Fruit fly (Drosophila melanogaster) Kc167 (cell line): ENCODE data around the gene mthl10.

Experiments
- Myc ChIP-seq: fragments of >200 bp; optimal IDR thresholded peaks from 2 replicates; lab custom pipeline; 2017; ENCODE audit warnings: missing external identifiers
- Sin3A ChIP-seq: fragments of >200 bp; optimal IDR thresholded peaks from 2 replicates; lab custom pipeline; 2018; ENCODE audit warnings: missing external identifiers
- h ChIP-seq: fragments of >200 bp; optimal IDR thresholded peaks from 3 replicates; lab custom pipeline; 2018; ENCODE audit warnings: missing external identifiers
- insv ChIP-seq: fragments of >200 bp; optimal IDR thresholded peaks from 3 replicates; lab custom pipeline; 2018; ENCODE audit warnings: missing external identifiers
- psq ChIP-seq: fragments of >200 bp; optimal IDR thresholded peaks from 2 replicates; lab custom pipeline; 2017; ENCODE audit warnings: missing external identifiers
- ttk ChIP-seq: sonication (Bioruptor generic); optimal IDR thresholded peaks from 2 replicates; lab custom pipeline; 2017; ENCODE audit warnings: missing external identifiers

The mthl10 gene

DNA sequence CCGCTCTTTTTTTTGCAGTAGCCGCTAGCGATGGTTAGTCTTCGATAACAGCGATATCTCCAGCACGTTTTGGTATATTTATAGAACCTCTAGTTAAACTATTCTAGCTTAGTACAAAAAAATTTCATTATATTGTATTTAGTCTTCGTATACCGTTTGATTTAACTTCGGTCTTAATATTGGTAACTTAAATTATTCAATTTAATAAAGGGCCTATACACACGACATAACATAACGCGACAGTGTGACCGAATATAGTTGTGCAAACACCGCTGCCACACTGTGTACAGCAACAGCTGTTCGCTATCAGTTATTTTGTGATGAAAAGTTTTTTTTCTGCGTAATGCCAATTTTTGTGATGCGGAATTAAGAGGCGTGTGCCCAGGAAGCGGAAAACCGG, 18.5 kb upstream of the mthl10 start, which contains the start of the genes Cdc5 and CG1233:
TSS of gene Cdc5 (minus strand) at position 183 of the 400 bp plus-strand sequence.
TSS of gene CG1233 (plus strand) at position 272 of the 400 bp plus-strand sequence.
- no peak for TF ChIP-seq psq (lab: Kevin White, UChicago)
- no peak for TF ChIP-seq Myc (lab: Kevin White, UChicago)
- no peak for TF ChIP-seq insv
- no peak for TF ChIP-seq h (lab: Kevin White, UChicago)
- TF ChIP-seq ttk (lab: Kevin White, UChicago) = no peak
- no peak for TF ChIP-seq Sin3A (lab: Kevin White, UChicago)

DNA sequence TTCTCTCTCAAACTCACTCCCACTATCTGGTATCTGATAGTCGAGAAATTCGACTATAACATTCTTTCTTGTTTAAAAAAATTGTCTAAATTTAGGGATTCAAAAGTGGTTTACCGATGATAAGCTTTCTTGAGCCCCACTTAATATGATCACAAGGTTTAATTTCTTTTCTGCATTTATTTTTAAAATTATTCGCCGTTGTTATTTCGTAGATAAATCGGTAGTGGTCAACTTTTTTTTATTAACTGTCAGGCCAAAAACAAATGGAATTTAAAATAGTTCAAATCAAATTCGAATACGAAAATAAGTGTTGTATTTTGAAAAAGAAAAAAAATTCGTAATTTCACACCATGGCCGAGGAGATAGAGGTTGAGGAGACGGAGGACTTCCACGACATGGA, 15.0 kb upstream of the mthl10 start, which contains the start of gene Roc1b:
TSS of gene Roc1b (plus strand) at position 301 of the 400 bp plus-strand sequence.
- TF ChIP-seq Myc (lab: Kevin White, UChicago) = no peak
- TF ChIP-seq ttk (lab: Kevin White, UChicago) = no peak
- no peak for TF ChIP-seq h (lab: Kevin White, UChicago)
- no peak for TF ChIP-seq psq (lab: Kevin White, UChicago)
- no peak for TF ChIP-seq insv
- no peak for TF ChIP-seq Sin3A (lab: Kevin White, UChicago)

DNA sequence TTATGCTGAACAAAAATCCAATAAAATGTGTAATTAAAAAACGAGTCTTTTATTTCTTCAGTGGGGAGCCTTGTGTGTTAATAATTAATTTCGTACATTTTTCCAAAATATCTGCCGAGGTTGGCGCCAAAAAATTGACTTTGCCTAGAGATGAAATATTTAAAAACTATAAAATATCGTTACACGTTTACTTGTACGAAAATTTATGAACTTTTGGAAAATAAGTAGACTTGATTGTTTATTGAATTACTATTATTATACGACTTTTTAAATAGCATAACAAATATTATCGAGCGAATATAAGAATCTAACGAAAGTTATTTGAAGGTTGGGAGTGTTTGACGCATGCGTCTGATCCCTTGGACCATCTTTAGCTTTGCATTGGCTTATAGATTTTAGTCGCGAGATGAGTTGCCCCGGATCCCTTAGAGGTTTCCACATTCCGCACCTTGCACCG, 13.3 kb upstream of the mthl10 start, which contains the start of gene CG1231:
TSS of gene CG1231 (plus strand) at position 407 of the 457 bp plus-strand sequence.
- no peak for TF ChIP-seq psq (lab: Kevin White, UChicago)
- TF ChIP-seq Sin3A (lab: Kevin White, UChicago) = no peak
- TF ChIP-seq insv = no peak
- no peak for TF ChIP-seq ttk (lab: Kevin White, UChicago)
- TF ChIP-seq Myc (lab: Kevin White, UChicago) = no peak
- TF ChIP-seq h (lab: Kevin White, UChicago) = no peak

DNA sequence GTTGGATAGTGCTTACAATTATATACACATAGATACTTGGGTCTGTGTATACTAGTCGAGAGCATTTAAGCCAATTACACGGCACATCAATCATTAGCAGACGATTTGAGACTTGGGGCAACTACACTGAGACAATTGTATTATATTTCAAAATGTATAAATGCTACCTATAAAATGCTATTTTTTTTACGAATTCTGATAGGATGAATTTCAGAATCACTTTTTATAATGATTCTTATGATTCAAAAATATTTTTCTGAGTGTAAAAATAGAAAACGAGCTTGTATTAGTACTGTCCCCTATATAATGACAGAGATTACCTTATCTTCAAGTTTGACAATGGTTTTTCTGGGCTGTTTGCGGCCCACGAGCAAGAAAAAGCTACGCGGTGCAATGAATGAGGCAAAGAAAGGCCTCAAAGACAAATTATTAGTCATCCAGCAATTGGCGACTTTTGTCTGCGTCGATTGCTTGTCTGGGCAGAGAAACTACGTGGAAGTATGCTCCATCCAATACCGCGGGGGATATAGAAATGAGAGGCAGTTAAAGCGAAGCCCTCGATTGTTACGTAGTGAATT, 8.0 kb upstream of the mthl10 start:
- TF ChIP-seq Myc (lab: Kevin White, UChicago) (no peak), insv (no peak), psq (lab: Kevin White, UChicago) (no peak), ttk (lab: Kevin White, UChicago) (no peak), h (lab: Kevin White, UChicago) (no peak), Sin3A (lab: Kevin White, UChicago) (no peak)

DNA sequence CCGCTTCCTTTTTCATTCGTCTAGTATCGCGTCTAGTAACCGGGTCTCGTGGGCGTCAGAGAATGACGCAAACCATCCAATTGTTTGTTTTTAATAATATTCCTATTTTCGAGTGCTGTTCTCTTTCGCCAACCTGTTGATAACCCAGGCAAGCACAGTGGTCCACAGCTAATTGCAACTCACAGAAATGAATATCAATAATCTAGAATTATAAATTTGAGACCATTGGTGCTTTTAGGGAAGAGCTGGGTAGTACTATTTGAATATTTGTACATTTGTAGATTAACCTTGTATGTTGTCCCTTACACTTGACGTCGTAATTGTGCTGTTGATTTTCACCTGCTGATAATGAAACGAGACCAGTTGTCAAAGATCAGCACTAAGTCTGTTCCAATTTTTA, 7.0 kb upstream of the mthl10 start:
- no peak for TF ChIP-seq Sin3A (lab: Kevin White, UChicago)
- TF ChIP-seq psq (lab: Kevin White, UChicago) = no peak
- no peak for TF ChIP-seq ttk (lab: Kevin White, UChicago)
- no peak for TF ChIP-seq insv
- no peak for TF ChIP-seq h (lab: Kevin White, UChicago)
- TF ChIP-seq Myc (lab: Kevin White, UChicago) = no peak

DNA sequence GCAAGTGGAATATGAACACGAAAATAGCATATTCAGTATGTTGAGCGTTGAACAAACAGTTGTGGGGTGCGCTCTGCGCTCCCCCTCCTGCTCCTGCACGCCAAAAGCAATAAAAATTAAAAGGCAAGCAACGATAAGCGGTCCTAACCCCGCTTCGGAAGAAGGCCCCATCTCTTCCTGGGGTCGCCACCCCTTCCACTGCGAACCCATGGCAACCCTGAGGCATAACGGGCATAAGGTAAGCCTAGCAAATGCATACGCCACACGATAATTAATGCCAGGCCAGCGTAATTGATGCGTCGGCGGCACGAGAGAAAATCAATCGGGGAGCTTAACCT, 5.7 kb upstream of the mthl10 start:
- TF ChIP-seq h (lab: Kevin White, UChicago) = no peak
- no peak for TF ChIP-seq insv
- no peak for TF ChIP-seq ttk (lab: Kevin White, UChicago)
- no peak for TF ChIP-seq Myc (lab: Kevin White, UChicago)
- no peak for TF ChIP-seq Sin3A (lab: Kevin White, UChicago)
- TF ChIP-seq psq (lab: Kevin White, UChicago) = no peak

DNA sequence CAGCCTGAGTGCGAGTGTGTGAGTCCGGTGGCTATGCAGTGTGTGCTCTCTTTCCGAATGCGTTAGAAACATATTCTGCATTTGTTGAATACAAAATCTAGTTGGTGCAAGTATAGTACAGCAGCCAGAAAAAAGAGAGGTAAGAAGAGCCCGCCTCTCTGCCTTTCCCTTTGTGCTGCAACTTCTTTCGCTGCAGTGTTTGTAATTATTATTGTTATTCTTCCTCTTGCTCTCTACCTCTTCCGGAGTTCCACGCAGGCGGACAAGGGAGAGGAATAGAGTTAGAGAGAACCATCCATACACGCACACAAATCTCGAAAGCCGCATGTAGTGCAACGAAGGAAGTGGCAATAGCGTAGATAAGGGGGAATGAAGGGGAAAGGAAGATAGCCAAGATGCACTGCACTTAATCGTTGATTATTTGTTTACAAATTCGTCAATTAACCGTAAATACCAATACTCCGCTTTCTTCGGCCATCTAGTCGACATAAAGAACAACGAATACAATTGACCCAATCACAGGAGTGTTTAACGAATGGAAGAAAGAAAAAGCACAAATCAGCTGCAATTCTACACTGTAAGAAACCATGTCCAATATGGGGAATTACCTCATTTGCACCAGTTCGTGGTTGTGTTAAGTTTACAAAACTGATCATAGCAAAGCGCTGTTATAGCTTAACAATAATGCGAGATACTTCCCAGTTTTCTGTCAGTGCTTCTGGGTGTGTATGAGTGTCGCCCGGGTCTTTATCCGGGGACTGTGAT, 5.1 kb upstream of the mthl10 start:
- no peak for TF ChIP-seq h (lab: Kevin White, UChicago)
- TF ChIP-seq insv = no peak
- TF ChIP-seq Myc (lab: Kevin White, UChicago) = no peak
- no peak for TF ChIP-seq ttk (lab: Kevin White, UChicago)
- no peak for TF ChIP-seq psq (lab: Kevin White, UChicago)
- no peak for TF ChIP-seq Sin3A (lab: Kevin White, UChicago)

DNA sequence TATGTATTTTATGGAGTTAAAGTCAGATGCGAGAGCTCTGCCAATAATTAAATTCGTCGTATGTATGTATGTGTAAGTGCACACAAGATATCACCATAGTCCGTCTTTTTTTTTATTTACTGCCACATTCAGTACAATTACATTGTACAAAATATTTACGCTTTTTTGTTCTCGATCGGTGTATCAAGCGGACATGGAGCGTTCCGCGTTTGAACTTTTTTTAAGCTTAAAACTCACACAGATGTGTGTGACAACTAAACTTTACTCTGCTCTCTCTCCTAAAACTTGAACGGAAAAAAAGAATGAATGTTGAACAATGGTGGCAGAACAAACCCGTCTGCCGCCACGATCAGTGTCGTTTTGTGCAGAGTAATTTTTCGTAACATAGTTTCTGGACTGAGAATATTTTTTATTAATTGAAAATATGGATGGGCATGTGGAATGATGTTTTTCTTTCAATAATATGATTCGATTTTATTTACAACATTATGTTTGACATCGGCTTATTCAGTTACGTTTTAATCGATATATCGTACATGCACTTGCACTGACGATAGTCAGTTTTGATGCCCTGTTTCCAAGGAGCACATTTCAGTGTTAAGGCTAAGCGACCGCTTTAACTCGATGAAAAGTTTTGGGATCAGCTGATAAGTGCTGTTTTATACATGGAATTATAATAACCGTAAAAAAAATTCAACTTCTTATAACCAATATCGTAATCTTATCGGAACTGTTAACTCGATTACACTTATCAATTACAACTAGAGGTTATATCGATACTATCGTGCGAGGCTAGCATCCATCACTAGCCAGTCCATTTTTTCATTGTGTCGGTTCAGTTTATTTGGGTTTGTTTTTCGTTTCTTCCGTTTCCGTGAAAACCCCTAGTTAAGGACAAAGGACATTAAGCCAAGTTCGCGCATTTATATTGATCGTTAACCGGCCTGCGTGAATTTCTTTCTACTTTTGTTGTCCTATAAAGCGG, 4.2 kb upstream of the mthl10 start, which contains the start of gene mth:
TSS of gene mth (minus strand) at position 302 of the 985 bp plus-strand sequence.
- TF ChIP-seq insv = no peak
- TF ChIP-seq Sin3A (lab: Kevin White, UChicago) = no peak
- TF ChIP-seq h (lab: Kevin White, UChicago) = no peak
- TF ChIP-seq Myc (lab: Kevin White, UChicago) = no peak
- no peak for TF ChIP-seq psq (lab: Kevin White, UChicago)
- no peak for TF ChIP-seq ttk (lab: Kevin White, UChicago)

DNA sequence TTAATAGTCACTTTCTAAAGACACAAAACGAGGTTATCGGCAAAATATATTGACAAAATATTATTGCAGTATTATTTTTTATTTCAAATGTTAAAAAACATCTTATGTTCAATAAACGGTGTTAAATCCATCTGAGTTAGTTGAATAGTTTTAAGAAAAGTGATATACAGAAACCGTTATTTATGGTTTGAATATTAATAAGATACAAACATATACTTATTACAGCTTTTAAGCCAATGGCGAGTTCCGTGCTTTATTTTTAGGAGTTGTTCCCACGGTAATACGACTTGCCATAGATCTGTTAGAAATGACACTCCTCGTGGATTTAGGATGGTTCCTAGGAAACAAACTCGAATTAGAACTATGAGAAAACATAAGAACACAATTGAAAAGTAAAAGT, 601 bp upstream of the mthl10 start:
- TF ChIP-seq insv = no peak
- TF ChIP-seq h (lab: Kevin White, UChicago) = no peak
- no peak for TF ChIP-seq Myc (lab: Kevin White, UChicago)
- no peak for TF ChIP-seq ttk (lab: Kevin White, UChicago)
- TF ChIP-seq psq (lab: Kevin White, UChicago) = no peak
- TF ChIP-seq Sin3A (lab: Kevin White, UChicago) = no peak

DNA sequence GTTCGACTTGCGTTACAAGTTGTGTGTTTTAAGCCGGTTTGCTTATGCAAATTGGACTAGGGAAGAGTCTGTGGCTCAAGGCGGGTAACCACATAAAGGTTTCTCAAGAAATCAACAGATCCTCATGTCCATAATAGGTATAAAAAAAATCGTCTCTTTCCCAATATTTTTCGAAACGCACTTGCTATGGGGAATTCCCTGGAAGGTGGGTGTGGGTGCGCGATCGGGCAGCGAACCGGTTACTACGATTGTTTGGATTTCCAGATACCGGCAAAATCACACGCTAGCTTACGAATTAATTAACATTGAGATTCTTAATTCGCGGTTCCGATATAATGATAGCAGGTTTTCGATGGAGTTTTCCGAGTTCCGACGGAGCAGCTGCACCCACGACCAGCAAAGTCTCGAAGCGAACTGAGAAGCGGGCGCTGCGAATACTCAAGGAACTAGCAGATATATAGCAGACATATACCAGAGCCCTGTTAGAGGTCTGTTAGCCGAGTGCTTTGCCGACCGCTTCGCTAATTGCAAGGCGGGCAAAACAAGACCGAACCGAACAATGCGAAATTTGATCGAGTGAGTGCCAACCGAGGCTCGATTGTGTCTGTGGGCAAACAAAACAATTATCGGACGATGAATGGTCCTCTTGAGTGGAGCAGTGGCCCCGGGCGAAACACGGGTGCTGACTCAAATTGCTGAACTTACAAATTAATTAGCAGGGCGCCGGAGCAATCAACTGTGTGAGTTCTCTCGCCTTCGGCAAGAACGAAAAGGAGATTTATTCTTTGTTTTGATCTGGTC, 1.5 kb downstream of the mthl10 start:
- TF ChIP-seq insv (no peak), psq (lab: Kevin White, UChicago) (no peak), Sin3A (lab: Kevin White, UChicago) (no peak), h (lab: Kevin White, UChicago) (no peak), Myc (lab: Kevin White, UChicago) (no peak), ttk (lab: Kevin White, UChicago) (no peak)
